ENCODE assay signal across 1 fruit fly cellular context in the genomic region with DNA sequence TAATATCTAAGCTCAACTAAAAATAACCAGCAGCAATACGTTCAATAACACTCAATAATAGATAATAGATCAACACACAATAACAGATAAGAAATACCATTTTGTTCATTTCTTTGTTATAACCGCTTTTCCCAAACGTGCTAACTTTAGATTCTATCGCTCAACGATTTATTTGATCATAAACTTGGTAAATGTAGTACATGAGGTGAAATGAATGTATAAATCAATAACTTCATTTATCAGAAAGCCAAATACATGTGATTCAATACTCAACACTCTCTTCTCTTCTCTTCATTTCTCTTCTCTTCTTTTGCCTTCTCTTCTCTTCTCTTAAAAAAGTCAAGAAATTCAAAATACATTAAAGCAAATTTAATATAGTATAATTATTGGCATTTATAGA.
A peak's percentile ranks its signal among the peaks of the same experiment; 100 is the strongest.
TF ChIP-seq lines count a peak whose summit lies in the region.

No protein-coding gene starts in this region.

TF ChIP-seq in whole organism, embryonic, 481 proteins besides CTCF, POLR2A, EP300 and RAD21 (continued from another document):
- TF ChIP-seq sqz (GFP tag; optimal IDR thresholded peaks at IDR 0.05; lab: Kevin White, UChicago) = peak; percentile 9
- TF ChIP-seq CG8765 (GFP tag; IDR thresholded peaks at IDR 0.05; lab: Robert Waterston, UW) = no peak
- no peak for TF ChIP-seq CG6272 (GFP tag; IDR thresholded peaks at IDR 0.05; lab: Robert Waterston, UW)
- TF ChIP-seq grn (GFP tag; optimal IDR thresholded peaks at IDR 0.05; lab: Kevin White, UChicago) = peak; percentile 85
- TF ChIP-seq CG15601 (tag; optimal IDR thresholded peaks at IDR 0.05; lab: Kevin White, UChicago) = peak; percentile 37
- TF ChIP-seq Bteb2 (GFP tag; optimal IDR thresholded peaks at IDR 0.05; lab: Kevin White, UChicago) = no peak
- no peak for TF ChIP-seq tgo (GFP tag; IDR thresholded peaks at IDR 0.05; lab: Robert Waterston, UW)
- no peak for TF ChIP-seq CG12104 (GFP tag; optimal IDR thresholded peaks at IDR 0.05; lab: Kevin White, UChicago)
- no peak for TF ChIP-seq CG17568 (GFP tag; optimal IDR thresholded peaks at IDR 0.05; lab: Kevin White, UChicago)
- no peak for TF ChIP-seq Ptx1 (GFP tag; IDR thresholded peaks at IDR 0.05; lab: Robert Waterston, UW)
- no peak for TF ChIP-seq MBD-R2 (GFP tag; IDR thresholded peaks at IDR 0.05; lab: Robert Waterston, UW)
- no peak for TF ChIP-seq PHDP (tag; optimal IDR thresholded peaks at IDR 0.05; lab: Kevin White, UChicago)
- TF ChIP-seq exex (tag; optimal IDR thresholded peaks at IDR 0.05; lab: Kevin White, UChicago) = peak; percentile 70
- TF ChIP-seq ttk (GFP tag; IDR thresholded peaks at IDR 0.05; lab: Robert Waterston, UW) = no peak
- no peak for TF ChIP-seq CG7987 (GFP tag; optimal IDR thresholded peaks at IDR 0.05; lab: Kevin White, UChicago)
- TF ChIP-seq CG11504 (tag; optimal IDR thresholded peaks at IDR 0.05; lab: Kevin White, UChicago) = no peak
- no peak for TF ChIP-seq CG12391 (tag; optimal IDR thresholded peaks at IDR 0.05; lab: Kevin White, UChicago)
- no peak for TF ChIP-seq Bdp1 (GFP tag; optimal IDR thresholded peaks at IDR 0.05; lab: Kevin White, UChicago)
- TF ChIP-seq HLH4C (GFP tag; IDR thresholded peaks at IDR 0.05; lab: Robert Waterston, UW; ENCODE audit: partially characterized antibody) = no peak
- no peak for TF ChIP-seq rib (GFP tag; IDR thresholded peaks at IDR 0.05; lab: Robert Waterston, UW)
- no peak for TF ChIP-seq CG5180 (GFP tag; optimal IDR thresholded peaks at IDR 0.05; lab: Kevin White, UChicago)
- no peak for TF ChIP-seq CG8478 (optimal IDR thresholded peaks at IDR 0.05; lab: Kevin White, UChicago)
- no peak for TF ChIP-seq gem (tag; optimal IDR thresholded peaks at IDR 0.05; lab: Kevin White, UChicago)
- no peak for TF ChIP-seq grau (tag; optimal IDR thresholded peaks at IDR 0.05; lab: Kevin White, UChicago)
- TF ChIP-seq Myb (GFP tag; optimal IDR thresholded peaks at IDR 0.05; lab: Kevin White, UChicago) = no peak
- TF ChIP-seq h (optimal IDR thresholded peaks at IDR 0.05; lab: Kevin White, UChicago) = no peak
- no peak for TF ChIP-seq CG4820 (GFP tag; optimal IDR thresholded peaks at IDR 0.05; lab: Kevin White, UChicago)
- no peak for TF ChIP-seq CG34224 (GFP tag; IDR thresholded peaks at IDR 0.05; lab: Robert Waterston, UW; ENCODE audit: partially characterized antibody)
- no peak for TF ChIP-seq trem (tag; optimal IDR thresholded peaks at IDR 0.05; lab: Kevin White, UChicago)
- TF ChIP-seq CG1647 (GFP tag; optimal IDR thresholded peaks at IDR 0.05; lab: Kevin White, UChicago) = no peak
- TF ChIP-seq nmo (GFP tag; optimal IDR thresholded peaks at IDR 0.05; lab: Kevin White, UChicago) = no peak
- no peak for TF ChIP-seq CG4282 (GFP tag; optimal IDR thresholded peaks at IDR 0.05; lab: Kevin White, UChicago)
- peak; percentile 63; the same call in 1 of the 2 replicates for TF ChIP-seq onecut (GFP tag; IDR thresholded peaks at IDR 0.05; lab: Robert Waterston, UW)
- no peak for TF ChIP-seq Rx (GFP tag; IDR thresholded peaks at IDR 0.05; lab: Robert Waterston, UW)
- TF ChIP-seq Aef1 (GFP tag; IDR thresholded peaks at IDR 0.05; lab: Robert Waterston, UW) = no peak
